Worm (Caenorhabditis elegans): ENCODE data around the gene flap-1.

Gene flap-1

DNA sequence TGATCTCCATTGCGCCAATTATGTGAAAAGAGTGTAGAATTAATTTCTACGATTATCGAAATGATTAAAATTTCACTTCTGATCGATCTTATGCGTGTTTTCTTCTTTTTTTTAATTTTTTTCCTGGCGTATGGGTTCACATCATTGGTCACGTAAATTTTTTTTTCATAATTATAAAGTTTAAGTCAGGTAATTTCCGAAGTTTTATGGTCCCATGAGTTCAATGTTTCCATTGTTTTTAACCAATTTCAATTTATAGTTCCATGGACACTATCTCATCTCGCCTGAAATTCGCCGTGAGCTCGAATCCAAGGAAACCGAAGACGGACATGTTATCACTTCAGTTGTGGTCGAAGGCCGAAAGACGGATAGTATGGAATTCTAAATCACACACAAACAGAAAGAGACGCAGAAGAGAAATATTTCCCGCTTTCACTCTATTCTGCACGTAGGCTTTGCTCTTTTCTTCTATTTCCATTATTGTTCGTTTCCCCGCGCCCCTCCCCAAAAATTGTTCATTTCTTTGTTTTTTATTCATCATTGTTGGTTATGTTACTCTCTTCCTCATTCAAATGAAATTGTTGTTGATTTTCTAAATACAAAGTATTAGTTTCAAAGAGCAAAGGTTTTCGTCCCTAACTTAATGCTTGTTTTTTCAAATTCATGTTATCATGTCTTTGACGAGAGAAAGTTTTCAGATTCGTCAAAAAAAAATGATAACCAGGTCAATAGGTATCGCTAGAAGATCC, 6.8 kb upstream of the flap-1 start, which contains the start of the genes F57B9.8 and coq-2:
F57B9.8 (minus strand) TSS at position 51 of the 749 bp plus-strand sequence.
coq-2 (plus strand) TSS at position 699 of the 749 bp plus-strand sequence.
- TF ChIP-seq rnt-1 (tag; optimal IDR thresholded peaks at IDR 0.05) (no peak), ets-4 (tag; optimal IDR thresholded peaks at IDR 0.05) (no peak), dmd-4 (tag; optimal IDR thresholded peaks at IDR 0.05; ENCODE audit: borderline replicate concordance) (no peak), fkh-10 (GFP tag; optimal IDR thresholded peaks at IDR 0.05) (no peak), elt-4 (tag; optimal IDR thresholded peaks at IDR 0.05) (no peak), ceh-22 (tag; optimal IDR thresholded peaks at IDR 0.05) (no peak), K02D7.2 (tag; optimal IDR thresholded peaks at IDR 0.05) (no peak), hlh-13 (GFP tag; optimal IDR thresholded peaks at IDR 0.05) (no peak), elt-2 (tag; optimal IDR thresholded peaks at IDR 0.05) (no peak), unc-55 (GFP tag; optimal IDR thresholded peaks at IDR 0.05) (no peak)

DNA sequence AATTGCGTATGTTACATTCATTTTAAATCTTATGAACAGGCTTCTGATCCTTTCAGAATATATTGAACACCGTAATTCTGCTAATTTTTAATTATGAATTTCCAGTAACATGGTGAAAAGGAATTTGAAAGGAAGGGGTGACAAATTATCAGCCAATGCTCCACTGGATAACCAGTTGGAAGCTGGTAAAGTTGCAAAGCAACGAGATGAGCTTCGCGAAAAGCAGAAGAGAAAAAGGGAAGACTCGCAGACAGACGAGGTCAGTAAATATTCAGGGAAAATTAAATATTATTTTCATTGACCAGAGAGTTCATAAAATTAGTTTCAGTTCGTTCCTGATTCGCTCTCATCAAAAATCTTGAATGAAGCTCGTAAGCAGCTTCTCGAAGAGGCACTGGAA, 3.3 kb upstream of the flap-1 start, which contains the start of gene byn-1:
byn-1 (plus strand) TSS at position 106 of the 400 bp plus-strand sequence.
- TF ChIP-seq ceh-34 (tag; optimal IDR thresholded peaks at IDR 0.05): no peak
- TF ChIP-seq F13H6.1 (tag; optimal IDR thresholded peaks at IDR 0.05): no peak
- TF ChIP-seq nhr-11 (tag; optimal IDR thresholded peaks at IDR 0.05): no peak

DNA sequence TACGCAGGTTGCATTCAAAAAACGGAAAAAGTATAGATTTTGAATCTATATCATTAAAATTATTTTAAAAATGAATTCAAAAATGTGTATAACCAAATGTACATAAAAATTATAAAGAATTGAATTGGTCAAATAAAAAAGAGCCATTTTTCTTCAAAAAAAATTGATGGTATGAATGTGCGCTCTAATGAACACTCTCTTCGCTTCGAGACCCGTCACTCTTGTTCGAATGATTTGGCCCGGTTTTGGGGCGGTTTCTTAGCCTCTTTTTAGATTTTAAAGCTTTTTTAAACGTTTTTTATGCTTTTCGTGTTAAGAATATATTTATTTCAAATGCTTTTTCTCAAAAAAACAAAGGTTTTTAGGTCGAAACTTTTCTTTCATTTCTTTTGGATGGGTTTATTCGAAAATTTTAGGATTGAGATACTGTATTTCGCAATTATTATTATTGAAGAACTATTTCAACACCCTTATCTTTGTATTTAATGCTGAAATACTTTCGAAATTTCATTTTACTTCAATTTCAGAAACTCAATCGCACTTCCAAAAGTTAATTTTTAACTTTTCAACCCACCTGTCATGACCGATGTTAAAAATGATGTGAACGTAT, 1.0 kb upstream of the flap-1 start, which contains the start of gene inf-1:
inf-1 (plus strand) TSS at position 577 of the 610 bp plus-strand sequence.
- no peak for TF ChIP-seq ceh-30 (tag; optimal IDR thresholded peaks at IDR 0.05)
- TF ChIP-seq T23F11.4 (GFP tag; optimal IDR thresholded peaks at IDR 0.05): no peak
- TF ChIP-seq C08G9.2 (tag; optimal IDR thresholded peaks at IDR 0.05): no peak
- no peak for TF ChIP-seq hlh-13 (GFP tag; optimal IDR thresholded peaks at IDR 0.05)
- no peak for TF ChIP-seq sox-2 (GFP tag; IDR thresholded peaks at IDR 0.05)
- no peak for TF ChIP-seq gmeb-2 (tag; optimal IDR thresholded peaks at IDR 0.05)
- TF ChIP-seq unc-3 (GFP tag; conservative IDR thresholded peaks at IDR 0.05): no peak
- TF ChIP-seq unc-3 (tag; optimal IDR thresholded peaks at IDR 0.05): no peak

DNA sequence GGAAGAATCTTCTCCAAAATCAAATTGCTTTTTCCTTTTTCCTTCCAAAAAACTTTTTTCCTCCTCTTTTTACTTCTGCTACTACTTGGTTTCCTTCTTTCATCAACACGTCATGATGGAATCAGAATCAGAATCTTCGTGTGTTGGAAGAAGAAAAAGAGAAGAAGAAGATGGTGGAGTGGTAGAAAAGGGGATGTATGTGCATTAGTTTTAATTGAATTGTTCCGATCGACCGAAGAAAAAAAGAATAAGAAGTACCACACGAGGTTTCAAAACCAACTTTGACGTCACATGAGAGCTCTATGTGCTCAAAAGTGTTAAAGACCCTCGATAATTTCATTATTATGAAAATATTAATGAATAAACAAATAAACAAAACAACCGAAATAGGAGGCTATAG, 13.8 kb downstream of the flap-1 start:
- TF ChIP-seq unc-42 (tag; optimal IDR thresholded peaks at IDR 0.05) (peak; percentile 69), dmd-4 (tag; optimal IDR thresholded peaks at IDR 0.05; ENCODE audit: borderline replicate concordance) (no peak)

DNA sequence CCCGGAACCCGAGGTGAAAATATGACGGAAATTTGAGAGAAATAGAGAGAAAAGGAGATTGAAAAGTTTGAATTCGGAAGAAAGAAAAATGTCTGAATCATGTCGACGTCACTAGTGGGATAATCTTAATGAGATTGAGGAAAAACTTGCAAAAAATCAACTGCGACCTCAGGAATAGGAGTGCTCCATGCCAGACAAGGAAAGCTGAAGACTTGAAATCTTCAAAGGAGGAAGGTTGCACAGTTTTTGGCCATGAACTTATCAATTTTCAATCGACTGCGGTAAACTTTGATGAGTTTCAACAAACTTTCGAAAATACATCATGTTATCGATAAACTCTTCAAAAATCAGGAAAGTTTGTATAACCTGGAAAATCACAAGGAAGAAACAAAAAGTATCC, 16.2 kb downstream of the flap-1 start, which contains the start of gene pdf-1:
pdf-1 (minus strand) TSS at position 101 of the 400 bp plus-strand sequence.
- TF ChIP-seq ceh-34 (tag; optimal IDR thresholded peaks at IDR 0.05): no peak
- TF ChIP-seq gmeb-2 (tag; optimal IDR thresholded peaks at IDR 0.05): no peak
- TF ChIP-seq elt-4 (tag; optimal IDR thresholded peaks at IDR 0.05): no peak
- TF ChIP-seq odd-2 (tag; optimal IDR thresholded peaks at IDR 0.05): no peak
- no peak for TF ChIP-seq sox-4 (tag; optimal IDR thresholded peaks at IDR 0.05)
- no peak for TF ChIP-seq hlh-15 (tag; optimal IDR thresholded peaks at IDR 0.05)

DNA sequence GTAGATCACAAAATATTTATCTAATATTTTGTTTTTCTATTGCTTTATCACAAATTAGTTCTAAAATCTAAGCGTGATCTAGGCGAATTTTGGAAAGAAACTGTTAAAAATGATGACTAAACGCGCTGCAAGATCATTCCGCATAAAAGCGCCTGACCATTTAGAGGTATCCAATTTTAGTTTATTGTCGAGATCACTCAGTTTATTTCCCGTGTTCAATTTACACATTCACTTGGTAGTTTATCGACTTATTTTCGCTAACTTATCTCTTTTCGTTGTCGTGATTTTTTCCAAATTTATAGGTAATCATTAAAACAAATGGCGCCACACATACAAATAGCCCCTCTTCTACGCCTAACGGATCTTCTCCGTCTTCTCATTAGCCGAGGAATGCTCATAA, 22.2 kb downstream of the flap-1 start, which contains the start of gene T07E3.2:
T07E3.2 (plus strand) TSS at position 301 of the 400 bp plus-strand sequence.
- TF ChIP-seq fkh-6 (tag; optimal IDR thresholded peaks at IDR 0.05) (no peak), unc-55 (GFP tag; optimal IDR thresholded peaks at IDR 0.05) (no peak), ceh-34 (tag; optimal IDR thresholded peaks at IDR 0.05) (no peak), pha-4 (tag; optimal IDR thresholded peaks at IDR 0.05) (no peak), gmeb-2 (tag; optimal IDR thresholded peaks at IDR 0.05) (no peak), ceh-24 (tag; optimal IDR thresholded peaks at IDR 0.05) (no peak), pag-3 (tag; optimal IDR thresholded peaks at IDR 0.05; ENCODE audit: borderline replicate concordance) (no peak), hlh-6 (tag; optimal IDR thresholded peaks at IDR 0.05) (no peak), ceh-6 (GFP tag; optimal IDR thresholded peaks at IDR 0.05) (no peak), hlh-30 (tag; optimal IDR thresholded peaks at IDR 0.05; ENCODE audit: insufficient read depth) (no peak), sox-4 (tag; optimal IDR thresholded peaks at IDR 0.05) (no peak), rnt-1 (tag; optimal IDR thresholded peaks at IDR 0.05) (no peak), che-1 (tag; optimal IDR thresholded peaks at IDR 0.05) (no peak), ceh-14 (tag; optimal IDR thresholded peaks at IDR 0.05) (no peak)

Data from whole organism, late embryonic.